Worm (Caenorhabditis elegans): ENCODE data around the gene M60.4.

The M60.4 gene

ce11 chrX:8252293-8252692 is 16.2 kb upstream of the M60.4 start, which contains the start of gene M60.6:
M60.6 (minus strand) TSS chrX:8252458.
- TF ChIP-seq ceh-28 (tag; optimal IDR thresholded peaks at IDR 0.05) (no peak), lin-39 (tag; optimal IDR thresholded peaks at IDR 0.05) (no peak), ztf-4 (tag; optimal IDR thresholded peaks at IDR 0.05) (no peak), nhr-25 (tag; optimal IDR thresholded peaks at IDR 0.05) (peak; percentile 51), nhr-237 (tag; optimal IDR thresholded peaks at IDR 0.05) (no peak), daf-12 (tag; optimal IDR thresholded peaks at IDR 0.05) (no peak), jun-1 (tag; optimal IDR thresholded peaks at IDR 0.05) (no peak), snpc-4 (tag; optimal IDR thresholded peaks at IDR 0.05) (peak; percentile 34), lin-15B (tag; optimal IDR thresholded peaks at IDR 0.05) (no peak), egl-5 (tag; optimal IDR thresholded peaks at IDR 0.05) (no peak), nhr-28 (tag; optimal IDR thresholded peaks at IDR 0.05) (no peak), nhr-12 (tag; optimal IDR thresholded peaks at IDR 0.05) (no peak), mdl-1 (tag; optimal IDR thresholded peaks at IDR 0.05) (no peak), nfya-1 (tag; optimal IDR thresholded peaks at IDR 0.05; ENCODE audit: insufficient read depth) (peak; percentile 47), nhr-67 (tag; optimal IDR thresholded peaks at IDR 0.05) (no peak), ceh-16 (tag; optimal IDR thresholded peaks at IDR 0.05) (no peak), mml-1 (tag; optimal IDR thresholded peaks at IDR 0.05) (no peak), nhr-11 (tag; optimal IDR thresholded peaks at IDR 0.05) (no peak), fos-1 (tag; optimal IDR thresholded peaks at IDR 0.05) (no peak), ceh-9 (tag; optimal IDR thresholded peaks at IDR 0.05) (no peak), R02D3.7 (tag; optimal IDR thresholded peaks at IDR 0.05) (no peak), ceh-82 (tag; optimal IDR thresholded peaks at IDR 0.05) (no peak), ama-1 (optimal IDR thresholded peaks at IDR 0.05) (no peak), ZK546.5 (tag; optimal IDR thresholded peaks at IDR 0.05) (no peak), unc-39 (tag; optimal IDR thresholded peaks at IDR 0.05) (no peak), fkh-10 (GFP tag; optimal IDR thresholded peaks at IDR 0.05) (no peak), tbx-2 (tag; optimal IDR thresholded peaks at IDR 0.05) (no peak), nhr-23 (tag; optimal IDR thresholded peaks at IDR 0.05) (peak; percentile 33), egl-27 (tag; optimal IDR thresholded peaks at IDR 0.05) (no peak), nhr-43 (tag; optimal IDR thresholded peaks at IDR 0.05; ENCODE audit: poor library complexity, severe bottlenecking) (peak; percentile 23), hmg-11 (tag; optimal IDR thresholded peaks at IDR 0.05) (peak; percentile 24)

DNA sequence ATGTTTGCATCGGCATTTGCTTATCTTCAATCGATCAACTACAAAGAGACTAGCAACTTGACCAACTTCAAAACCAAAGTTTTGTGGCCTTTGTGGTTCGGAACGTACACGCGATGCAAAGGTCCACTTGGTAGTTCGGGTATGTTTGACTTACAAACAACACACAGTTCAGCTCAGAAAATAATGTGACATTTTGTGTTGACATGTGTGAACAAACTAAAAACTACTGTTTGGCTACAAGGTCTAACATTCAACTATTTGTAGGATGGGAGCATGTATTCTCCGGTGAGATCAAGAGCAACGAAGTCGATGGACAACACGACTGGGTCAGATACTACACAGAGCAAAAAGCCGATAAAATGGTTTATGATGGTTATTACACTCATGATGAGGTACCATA is 11.0 kb upstream of the M60.4 start:
- TF ChIP-seq fkh-2 (tag; optimal IDR thresholded peaks at IDR 0.05) (no peak), elt-2 (tag; optimal IDR thresholded peaks at IDR 0.05) (no peak), unc-39 (tag; optimal IDR thresholded peaks at IDR 0.05) (no peak), nhr-76 (tag; optimal IDR thresholded peaks at IDR 0.05) (no peak), pqm-1 (tag; optimal IDR thresholded peaks at IDR 0.05) (no peak), ceh-28 (tag; optimal IDR thresholded peaks at IDR 0.05) (no peak), ceh-82 (tag; optimal IDR thresholded peaks at IDR 0.05) (no peak), lin-15B (tag; optimal IDR thresholded peaks at IDR 0.05) (no peak)

ce11 chrX:8246126-8246525 is 10.0 kb upstream of the M60.4 start, which contains the start of gene kqt-2:
kqt-2 (minus strand) TSS chrX:8246369.
- peak; percentile 74 for TF ChIP-seq pqm-1 (tag; optimal IDR thresholded peaks at IDR 0.05)
- TF ChIP-seq ceh-82 (tag; optimal IDR thresholded peaks at IDR 0.05) = no peak
- peak; percentile 25 for TF ChIP-seq pha-4 (tag; optimal IDR thresholded peaks at IDR 0.05)
- TF ChIP-seq ceh-16 (tag; optimal IDR thresholded peaks at IDR 0.05) = no peak
- no peak for TF ChIP-seq ztf-4 (tag; optimal IDR thresholded peaks at IDR 0.05)
- TF ChIP-seq fos-1 (tag; optimal IDR thresholded peaks at IDR 0.05) = no peak
- TF ChIP-seq jun-1 (tag; optimal IDR thresholded peaks at IDR 0.05) = no peak
- peak; percentile 84 for TF ChIP-seq elt-2 (tag; optimal IDR thresholded peaks at IDR 0.05)
- no peak for TF ChIP-seq egl-5 (tag; optimal IDR thresholded peaks at IDR 0.05)
- no peak for TF ChIP-seq fkh-10 (GFP tag; optimal IDR thresholded peaks at IDR 0.05)
- TF ChIP-seq unc-62 (GFP tag; optimal IDR thresholded peaks at IDR 0.05) = no peak
- no peak for TF ChIP-seq mml-1 (tag; optimal IDR thresholded peaks at IDR 0.05)

- no peak for TF ChIP-seq lin-39 (tag; optimal IDR thresholded peaks at IDR 0.05)
- peak; percentile 61 for TF ChIP-seq pha-4 (tag; optimal IDR thresholded peaks at IDR 0.05)
- TF ChIP-seq jun-1 (tag; optimal IDR thresholded peaks at IDR 0.05) = peak; percentile 86
- TF ChIP-seq pqm-1 (tag; optimal IDR thresholded peaks at IDR 0.05) = peak; percentile 99
- TF ChIP-seq elt-2 (tag; optimal IDR thresholded peaks at IDR 0.05) = peak; percentile 97
- peak; percentile 2 for TF ChIP-seq mdl-1 (tag; optimal IDR thresholded peaks at IDR 0.05)
Measured at ce11 chrX:8243116-8243515, 7.0 kb upstream of the M60.4 start.

Measured in whole organism, L3 larva.